Fruit fly (Drosophila melanogaster) whole organism, wandering third instar larva: Measurements from ENCODE around the gene gfzf.
A peak's percentile ranks its signal among the peaks of the same experiment; 100 is the strongest.

Source experiments
- Abd-B ChIP-seq: fragments of >200 bp; optimal IDR thresholded peaks from 2 replicates; lab custom pipeline; 2017; ENCODE audit warnings: missing biosample characterization, missing genetic modification characterization
- CrebA ChIP-seq: fragments of 200-800 bp; sonication (Bioruptor generic); optimal IDR thresholded peaks from 2 replicates; lab custom pipeline; 2016; ENCODE audit warnings: missing biosample characterization, mild to moderate bottlenecking, missing genetic modification characterization, borderline replicate concordance
- Dfd ChIP-seq: fragments of >200 bp; optimal IDR thresholded peaks from 2 replicates; lab custom pipeline; 2017; ENCODE audit warnings: missing biosample characterization, missing genetic modification characterization
- Dif ChIP-seq: fragments of 200-275, 200-300 bp; sonication (Bioruptor generic); optimal IDR thresholded peaks from 2 replicates; lab custom pipeline; 2018; ENCODE audit warnings: missing biosample characterization, missing genetic modification characterization; ENCODE audit not compliant: partially characterized antibody
- GATAd ChIP-seq: sonication (Bioruptor generic); optimal IDR thresholded peaks from 2 replicates; lab custom pipeline; 2016; ENCODE audit warnings: missing biosample characterization, missing genetic modification characterization
- Hr78 ChIP-seq: fragments of >200 bp; optimal IDR thresholded peaks from 2 replicates; lab custom pipeline; 2017; ENCODE audit warnings: missing biosample characterization, missing genetic modification characterization
- Myc ChIP-seq: fragments of >200 bp; optimal IDR thresholded peaks from 2 replicates; lab custom pipeline; 2017
- Rel ChIP-seq, 2 experiments: fragments of 200-800 bp; sonication (Bioruptor generic) in 1 of 2; optimal IDR thresholded peaks; 2 replicates in 1 of 2; 3 replicates in 1 of 2; lab custom pipeline; 2016 to 2019; ENCODE audit warnings: mild to moderate bottlenecking in 2 of 2, missing biosample characterization in 2 of 2, missing genetic modification characterization in 2 of 2, moderate library complexity in 1 of 2
- Sp1 ChIP-seq: fragments of 200-800 bp; sonication (Bioruptor generic); optimal IDR thresholded peaks from 3 replicates; lab custom pipeline; 2019; ENCODE audit warnings: missing biosample characterization, mild to moderate bottlenecking, missing genetic modification characterization, moderate library complexity
- Vsx2 ChIP-seq: fragments of 200-300, 225-300 bp; sonication (Bioruptor generic); optimal IDR thresholded peaks from 2 replicates; lab custom pipeline; 2018; ENCODE audit warnings: missing biosample characterization, missing genetic modification characterization; ENCODE audit not compliant: partially characterized antibody
- dl ChIP-seq, 2 experiments: fragments of 175-275, 200-275 bp in 1 of 2; fragments of 200-275 bp in 1 of 2; sonication (Bioruptor generic); optimal IDR thresholded peaks; lab custom pipeline; 2018; ENCODE audit warnings: mild to moderate bottlenecking in 2 of 2, missing biosample characterization in 2 of 2, missing genetic modification characterization in 2 of 2, moderate library complexity in 2 of 2; ENCODE audit not compliant: partially characterized antibody in 2 of 2, insufficient read depth in 1 of 2
- dsf ChIP-seq: sonication (Bioruptor generic); optimal IDR thresholded peaks from 2 replicates; lab custom pipeline; 2016; ENCODE audit warnings: missing biosample characterization, missing genetic modification characterization, borderline replicate concordance
- ey ChIP-seq: fragments of 200-800 bp; sonication (Bioruptor generic); optimal IDR thresholded peaks from 2 replicates; lab custom pipeline; 2016; ENCODE audit warnings: missing biosample characterization, missing genetic modification characterization
- foxo ChIP-seq, 2 experiments: fragments of 200-800 bp; sonication (Bioruptor generic); optimal IDR thresholded peaks; 2 replicates in 1 of 2; 3 replicates in 1 of 2; lab custom pipeline; 2016 to 2017; ENCODE audit warnings: missing biosample characterization in 2 of 2, missing genetic modification characterization in 2 of 2
- h ChIP-seq: fragments of 200-800 bp; sonication (Bioruptor generic); optimal IDR thresholded peaks from 3 replicates; lab custom pipeline; 2016; ENCODE audit warnings: missing biosample characterization, mild to moderate bottlenecking, missing genetic modification characterization
- lola ChIP-seq: fragments of >200 bp; optimal IDR thresholded peaks from 2 replicates; lab custom pipeline; 2017; ENCODE audit warnings: missing biosample characterization, missing genetic modification characterization
- psq ChIP-seq: fragments of 200-800 bp; sonication (Bioruptor generic); optimal IDR thresholded peaks from 3 replicates; lab custom pipeline; 2017; ENCODE audit warnings: missing biosample characterization, mild to moderate bottlenecking, missing genetic modification characterization, moderate library complexity
- sage ChIP-seq: fragments of 200-800 bp; sonication (Bioruptor generic); optimal IDR thresholded peaks from 2 replicates; lab custom pipeline; 2016; ENCODE audit warnings: missing biosample characterization, mild to moderate bottlenecking, missing genetic modification characterization
- usp ChIP-seq: fragments of >200 bp; optimal IDR thresholded peaks from 2 replicates; lab custom pipeline; 2017; ENCODE audit warnings: missing biosample characterization, missing genetic modification characterization
- woc ChIP-seq: sonication (Bioruptor generic); optimal IDR thresholded peaks from 2 replicates; lab custom pipeline; 2016; ENCODE audit warnings: missing biosample characterization, mild to moderate bottlenecking, missing genetic modification characterization

Gene gfzf

DNA sequence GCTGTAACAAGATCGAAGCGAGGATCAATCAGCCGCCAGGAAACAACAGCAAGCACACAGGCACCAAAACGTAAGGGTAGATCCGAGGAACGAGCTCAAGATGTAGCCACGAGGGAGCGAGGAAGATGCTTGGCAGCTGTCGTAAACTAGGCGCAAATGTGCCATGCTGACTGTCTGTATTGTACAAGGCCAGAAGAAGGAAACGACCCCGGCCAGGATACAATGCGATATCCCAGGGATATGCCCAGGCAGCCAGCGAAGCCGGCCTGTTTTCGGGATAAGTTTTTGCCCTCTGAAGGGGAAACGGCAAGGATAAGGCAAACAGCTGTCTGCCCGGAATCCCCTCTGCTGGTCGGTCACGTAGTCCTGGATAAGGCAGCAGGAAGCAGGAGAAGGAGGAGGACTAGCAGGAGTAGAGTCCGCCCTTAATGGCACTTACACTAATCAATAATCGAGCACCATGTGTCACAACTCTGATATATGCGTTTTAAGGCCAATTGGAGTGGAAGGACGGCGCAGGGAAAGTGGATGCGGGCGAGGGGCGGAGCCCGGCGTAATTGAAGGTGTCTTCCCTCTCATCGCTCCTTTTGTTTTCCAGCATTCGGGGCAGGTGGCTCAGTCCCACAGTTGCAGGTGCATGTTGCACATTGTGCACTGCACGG is 45.1 kb downstream of the gfzf start:
- no peak for TF ChIP-seq Hr78 (GFP tag; lab: Kevin White, UChicago)
- no peak for TF ChIP-seq dl (GFP tag; optimal IDR thresholded peaks at IDR 0.05; lab: Kevin White, UChicago; ENCODE audit: insufficient read depth in 1 of 2, partially characterized antibody in 2 of 2)
- no peak for TF ChIP-seq sage
- TF ChIP-seq Vsx2 (GFP tag; lab: Kevin White, UChicago) = no peak
- no peak for TF ChIP-seq Sp1 (GFP tag; lab: Kevin White, UChicago)
- no peak for TF ChIP-seq dsf

DNA sequence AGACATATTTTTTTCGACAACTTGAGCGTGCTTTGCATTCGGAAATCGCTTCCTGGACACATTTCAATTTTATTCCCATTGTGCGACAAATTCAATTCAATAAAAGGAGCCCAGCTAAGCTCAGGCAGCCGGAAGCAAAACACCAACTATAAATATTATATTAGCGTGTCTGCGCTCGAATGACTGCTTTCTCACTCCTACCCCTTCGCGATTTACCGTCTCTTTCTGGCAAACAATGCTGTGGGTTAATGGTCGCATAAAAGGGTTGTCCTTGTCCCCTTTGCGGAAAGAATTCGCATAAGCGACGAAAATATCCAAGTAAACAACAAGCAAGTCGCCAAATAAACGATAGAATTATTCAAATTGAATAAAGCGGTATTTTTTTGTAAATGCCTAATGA is 46.5 kb downstream of the gfzf start:
- TF ChIP-seq usp (GFP tag; lab: Kevin White, UChicago) = no peak
- no peak for TF ChIP-seq ey (GFP tag; lab: Kevin White, UChicago)
- no peak for TF ChIP-seq Vsx2 (GFP tag; lab: Kevin White, UChicago)
- no peak for TF ChIP-seq lola (GFP tag; lab: Kevin White, UChicago)
- no peak for TF ChIP-seq foxo (GFP tag; optimal IDR thresholded peaks at IDR 0.05; lab: Kevin White, UChicago)
- TF ChIP-seq Myc (lab: Kevin White, UChicago) = no peak
- no peak for TF ChIP-seq CrebA (GFP tag; lab: Kevin White, UChicago)

DNA sequence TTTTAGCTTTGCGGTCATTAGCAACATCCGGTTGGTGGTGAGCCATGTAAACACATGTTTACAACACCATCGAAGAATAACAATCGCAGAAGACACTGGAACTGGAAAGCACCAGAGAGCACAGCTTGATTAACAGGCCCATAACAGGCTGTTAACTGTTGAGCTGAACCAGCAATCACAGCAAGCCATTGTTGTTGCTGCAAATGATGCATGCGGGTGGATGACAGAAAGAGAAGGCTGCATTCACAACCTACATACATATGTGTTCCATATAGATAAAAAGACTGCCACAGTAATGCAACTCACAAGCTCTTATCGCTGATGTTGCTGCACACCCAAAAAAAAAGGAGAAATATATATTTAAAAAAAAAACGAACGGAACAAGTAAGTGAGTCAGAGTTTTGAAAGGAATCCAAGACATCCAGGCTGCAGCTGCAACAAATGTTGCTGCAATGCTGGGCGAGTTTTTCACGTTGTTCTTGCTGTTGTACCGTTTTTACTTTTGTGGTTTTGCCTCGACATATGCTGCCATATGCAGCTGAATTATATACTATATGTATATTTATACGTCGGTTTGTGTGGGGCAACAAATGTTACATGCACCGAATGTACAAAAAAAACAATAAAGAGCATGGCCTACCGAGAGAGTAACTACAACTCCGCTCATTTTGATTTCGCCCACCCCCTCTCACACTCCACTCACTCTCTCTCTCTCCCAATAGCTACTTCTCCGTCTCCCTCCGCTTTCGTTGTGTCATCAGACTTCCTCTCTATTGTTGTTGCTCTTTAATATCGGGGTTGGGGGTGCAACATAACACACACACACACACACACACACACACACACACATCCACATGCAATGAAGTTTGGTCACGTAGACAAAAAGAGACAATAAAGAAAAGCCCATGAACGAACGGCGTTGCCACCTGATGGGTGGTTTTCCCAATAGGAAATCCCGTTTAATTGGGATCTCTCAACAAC is 47.6 kb downstream of the gfzf start:
- TF ChIP-seq psq = peak; percentile 23
- TF ChIP-seq Vsx2 (GFP tag; lab: Kevin White, UChicago) = peak; percentile 11
- no peak for TF ChIP-seq h (GFP tag; lab: Kevin White, UChicago)
- TF ChIP-seq Rel (GFP tag; optimal IDR thresholded peaks at IDR 0.05; lab: Kevin White, UChicago) = no peak
- TF ChIP-seq Rel (tag; optimal IDR thresholded peaks at IDR 0.05; lab: Kevin White, UChicago) = peak; percentile 0
- no peak for TF ChIP-seq Myc (lab: Kevin White, UChicago)
- no peak for TF ChIP-seq Abd-B (GFP tag; lab: Kevin White, UChicago)
- peak; percentile 45 for TF ChIP-seq sage
- peak in 1 of 2 experiments; percentile 79 for TF ChIP-seq dl (GFP tag; optimal IDR thresholded peaks at IDR 0.05; lab: Kevin White, UChicago; ENCODE audit: insufficient read depth in 1 of 2, partially characterized antibody in 2 of 2)
- peak; percentile 2 for TF ChIP-seq woc
- TF ChIP-seq Dfd (GFP tag; lab: Kevin White, UChicago) = peak; percentile 23
- no peak for TF ChIP-seq GATAd (GFP tag; lab: Kevin White, UChicago)
- peak; percentile 72 for TF ChIP-seq Dif (GFP tag; lab: Kevin White, UChicago)
